Worm (Caenorhabditis elegans) whole organism, L2 larva: Measurements from ENCODE around the gene K03A11.5.

ENCODE experiments used
- F13H6.1 ChIP-seq: sonication (generic microtip); optimal IDR thresholded peaks from 2 replicates; lab custom pipeline; 2016; ENCODE audit warnings: missing genetic modification characterization, missing compliant biosample characterization
- ama-1 ChIP-seq: fragments of 150-350 bp; optimal IDR thresholded peaks from 2 replicates; lab custom pipeline; 2018; ENCODE audit warnings: inconsistent platforms
- mdl-1 ChIP-seq, 2 experiments: fragments of 150-350 bp in 1 of 2; sonication (generic microtip) in 1 of 2; optimal IDR thresholded peaks; 2 replicates each; lab custom pipeline; 2017; ENCODE audit warnings: missing biosample characterization in 2 of 2, missing genetic modification characterization in 2 of 2
- nhr-11 ChIP-seq: fragments of 150-350 bp; optimal IDR thresholded peaks from 2 replicates; lab custom pipeline; 2014; ENCODE audit warnings: missing biosample characterization, missing genetic modification characterization
- nhr-21 ChIP-seq: fragments of 150-350 bp; optimal IDR thresholded peaks from 2 replicates; lab custom pipeline; 2014; ENCODE audit warnings: missing biosample characterization, missing genetic modification characterization
- nhr-6 ChIP-seq: fragments of 150-350 bp; optimal IDR thresholded peaks from 2 replicates; lab custom pipeline; 2014; ENCODE audit warnings: missing biosample characterization, missing genetic modification characterization
- peb-1 ChIP-seq: fragments of 150-350 bp; optimal IDR thresholded peaks from 2 replicates; lab custom pipeline; 2014; ENCODE audit warnings: missing biosample characterization, missing genetic modification characterization
- sma-9 ChIP-seq, 2 experiments: fragments of 150-350 bp in 1 of 2; sonication (generic microtip) in 1 of 2; optimal IDR thresholded peaks; 2 replicates each; lab custom pipeline; 2014 to 2016; ENCODE audit warnings: missing genetic modification characterization in 2 of 2, mild to moderate bottlenecking in 1 of 2, missing biosample characterization in 1 of 2, missing compliant biosample characterization in 1 of 2, missing genetic modification reagents in 1 of 2, moderate library complexity in 1 of 2
- unc-39 ChIP-seq: fragments of 150-350 bp; optimal IDR thresholded peaks from 2 replicates; lab custom pipeline; 2014; ENCODE audit warnings: missing biosample characterization, missing genetic modification characterization
- unc-62 ChIP-seq: fragments of 150-350 bp; optimal IDR thresholded peaks from 2 replicates; lab custom pipeline; 2014; ENCODE audit warnings: missing biosample characterization, missing genetic modification reagents, missing genetic modification characterization
- zag-1 ChIP-seq: fragments of 150-350 bp; optimal IDR thresholded peaks from 2 replicates; lab custom pipeline; 2014; ENCODE audit warnings: missing biosample characterization, missing genetic modification characterization
- ztf-11 ChIP-seq: sonication (generic microtip); optimal IDR thresholded peaks from 2 replicates; lab custom pipeline; 2017; ENCODE audit warnings: missing biosample characterization, missing genetic modification characterization

ce11 chrX:13100410-13100809 is 37.1 kb downstream of the K03A11.5 start, which contains the start of gene R03G8.6:
- TF ChIP-seq ztf-11 (tag; lab: Kevin White, UChicago) (no peak), nhr-11 (tag; lab: Kevin White, UChicago) (no peak), ama-1 (no peak), unc-39 (tag; lab: Kevin White, UChicago) (no peak), sma-9 (GFP tag; optimal IDR thresholded peaks at IDR 0.05; lab: Kevin White, UChicago) (no peak), sma-9 (tag; optimal IDR thresholded peaks at IDR 0.05; lab: Kevin White, UChicago) (no peak), nhr-21 (tag; lab: Kevin White, UChicago) (no peak), nhr-6 (tag; lab: Kevin White, UChicago) (no peak), unc-62 (no peak), F13H6.1 (tag; lab: Kevin White, UChicago) (no peak), mdl-1 (tag; optimal IDR thresholded peaks at IDR 0.05; lab: Kevin White, UChicago) (no peak), peb-1 (tag; lab: Kevin White, UChicago) (no peak), zag-1 (tag; lab: Kevin White, UChicago) (no peak)
